Worm (Caenorhabditis elegans) whole organism, L2 larva: ENCODE data around the gene ccpp-6.

Experiments used
- ama-1 ChIP-seq: fragments of 150-350 bp; optimal IDR thresholded peaks from 2 replicates; lab custom pipeline; 2018; ENCODE audit warnings: inconsistent platforms
- dmd-4 ChIP-seq: sonication (generic microtip); optimal IDR thresholded peaks from 2 replicates; lab custom pipeline; 2017; ENCODE audit warnings: missing biosample characterization, missing genetic modification characterization
- egl-27 ChIP-seq: sonication (generic microtip); optimal IDR thresholded peaks from 3 replicates; lab custom pipeline; 2017; ENCODE audit warnings: missing biosample characterization, missing genetic modification reagents, missing genetic modification characterization
- mdl-1 ChIP-seq, 2 experiments: fragments of 150-350 bp in 1 of 2; sonication (generic microtip) in 1 of 2; optimal IDR thresholded peaks; 2 replicates each; lab custom pipeline; 2017; ENCODE audit warnings: missing biosample characterization in 2 of 2, missing genetic modification characterization in 2 of 2
- nhr-10 ChIP-seq: sonication (generic microtip); optimal IDR thresholded peaks from 2 replicates; lab custom pipeline; 2017; ENCODE audit warnings: missing biosample characterization, missing genetic modification characterization
- snpc-4 ChIP-seq: fragments of 150-350 bp; optimal IDR thresholded peaks from 2 replicates; lab custom pipeline; 2014; ENCODE audit warnings: missing biosample characterization, missing genetic modification characterization
- unc-39 ChIP-seq: fragments of 150-350 bp; optimal IDR thresholded peaks from 2 replicates; lab custom pipeline; 2014; ENCODE audit warnings: missing biosample characterization, missing genetic modification characterization

- TF ChIP-seq egl-27 (tag; lab: Kevin White, UChicago) (no peak), nhr-10 (tag; lab: Kevin White, UChicago) (no peak), ama-1 (lab: Kevin White, UChicago) (no peak), dmd-4 (tag; lab: Kevin White, UChicago) (no peak), snpc-4 (tag; lab: Kevin White, UChicago) (no peak), mdl-1 (tag; optimal IDR thresholded peaks at IDR 0.05; lab: Kevin White, UChicago) (no peak), unc-39 (tag; lab: Kevin White, UChicago) (no peak)
Observed at ce11 chrII:5370641-5371040, 16.5 kb downstream of the ccpp-6 start, which contains the start of gene F09E5.12.
